Worm (Caenorhabditis elegans) whole organism, young adult: ENCODE results near the gene fbxa-138.

Source experiments
- B0019.2 ChIP-seq: fragments of 200-800 bp; sonication (Bioruptor generic); conservative IDR thresholded peaks from 2 replicates; pipeline ENCODE4 v1.3.6; 2022; ENCODE audit warnings: missing genetic modification reagents, missing genetic modification characterization, missing compliant biosample characterization
- C06A6.2 ChIP-seq: fragments of 200-800 bp; sonication (Bioruptor generic); conservative IDR thresholded peaks from 2 replicates; pipeline ENCODE4 v1.3.6; 2022; ENCODE audit warnings: missing genetic modification characterization, missing compliant biosample characterization
- C17E4.6 ChIP-seq: fragments of 200-800 bp; sonication (Bioruptor generic); IDR thresholded peaks from 2 replicates; pipeline ENCODE4 v1.3.6; 2022; ENCODE audit warnings: missing genetic modification reagents, missing genetic modification characterization, missing compliant biosample characterization
- F55B11.4 ChIP-seq: sonication (generic microtip); optimal IDR thresholded peaks from 2 replicates; lab custom pipeline; 2016; ENCODE audit warnings: missing compliant biosample characterization, missing genetic modification characterization, borderline replicate concordance; ENCODE audit not compliant: insufficient read depth
- F57A8.1 ChIP-seq: fragments of 200-800 bp; sonication (Bioruptor generic); optimal IDR thresholded peaks from 2 replicates; lab custom pipeline; 2018; ENCODE audit warnings: mild to moderate bottlenecking, missing genetic modification characterization, moderate library complexity, missing compliant biosample characterization
- F57C9.4 ChIP-seq: sonication (generic microtip); optimal IDR thresholded peaks from 2 replicates; lab custom pipeline; 2017; ENCODE audit warnings: mild to moderate bottlenecking, missing genetic modification characterization, missing compliant biosample characterization
- K12H6.12 ChIP-seq: fragments of 200-800 bp; sonication (Bioruptor generic); optimal IDR thresholded peaks from 2 replicates; lab custom pipeline; 2018; ENCODE audit warnings: mild to moderate bottlenecking, missing genetic modification characterization, missing compliant biosample characterization
- atf-7 ChIP-seq: sonication (generic microtip); optimal IDR thresholded peaks from 2 replicates; lab custom pipeline; 2017; ENCODE audit warnings: mild to moderate bottlenecking, missing genetic modification characterization, missing compliant biosample characterization
- attf-3 ChIP-seq: fragments of 200-800 bp; sonication (Bioruptor generic); conservative IDR thresholded peaks from 2 replicates; pipeline ENCODE4 v1.3.6; 2022; ENCODE audit warnings: missing genetic modification reagents, missing genetic modification characterization, missing compliant biosample characterization
- attf-5 ChIP-seq: fragments of 200-800 bp; sonication (Bioruptor generic); optimal IDR thresholded peaks from 2 replicates; lab custom pipeline; 2018; ENCODE audit warnings: mild to moderate bottlenecking, missing genetic modification characterization, missing compliant biosample characterization
- bed-1 ChIP-seq: fragments of 200-800 bp; sonication (Bioruptor generic); IDR thresholded peaks from 2 replicates; pipeline ENCODE4 v1.3.6; 2022; ENCODE audit warnings: missing genetic modification reagents, missing genetic modification characterization, missing compliant biosample characterization
- bed-2 ChIP-seq: fragments of 200-800 bp; sonication (Bioruptor generic); IDR thresholded peaks from 2 replicates; pipeline ENCODE4 v1.3.6; 2022; ENCODE audit warnings: missing genetic modification reagents, missing genetic modification characterization, missing compliant biosample characterization
- ccch-3 ChIP-seq: fragments of 200-800 bp; sonication (Bioruptor generic); optimal IDR thresholded peaks from 2 replicates; lab custom pipeline; 2018; ENCODE audit warnings: mild to moderate bottlenecking, missing genetic modification characterization, missing compliant biosample characterization
- cebp-1 ChIP-seq, 2 experiments: fragments of 200-800 bp in 1 of 2; sonication (Bioruptor generic) in 1 of 2; sonication (generic microtip) in 1 of 2; IDR thresholded peaks in 1 of 2; optimal IDR thresholded peaks in 1 of 2; 2 replicates each; pipeline versions ENCODE4 v1.3.6 to Lab custom; 2017 to 2022; ENCODE audit warnings: missing compliant biosample characterization in 2 of 2, missing genetic modification characterization in 2 of 2, mild to moderate bottlenecking in 1 of 2, missing genetic modification reagents in 1 of 2, moderate library complexity in 1 of 2
- cebp-2 ChIP-seq: fragments of 200-800 bp; sonication (Bioruptor generic); IDR thresholded peaks from 2 replicates; pipeline ENCODE4 v1.3.6; 2022; ENCODE audit warnings: missing genetic modification characterization, missing compliant biosample characterization
- ceh-100 ChIP-seq: fragments of 200-800 bp; sonication (Bioruptor generic); IDR thresholded peaks from 2 replicates; pipeline ENCODE4 v1.3.6; 2022; ENCODE audit warnings: missing genetic modification reagents, missing genetic modification characterization, missing compliant biosample characterization
- ceh-27 ChIP-seq: fragments of 200-800 bp; sonication (Bioruptor generic); optimal IDR thresholded peaks from 2 replicates; lab custom pipeline; 2018; ENCODE audit warnings: mild to moderate bottlenecking, missing genetic modification characterization, moderate library complexity, missing compliant biosample characterization
- ceh-91 ChIP-seq: fragments of 200-800 bp; sonication (Bioruptor generic); IDR thresholded peaks from 2 replicates; pipeline ENCODE4 v1.3.6; 2022; ENCODE audit warnings: missing genetic modification reagents, missing genetic modification characterization, missing compliant biosample characterization
- dox-1 ChIP-seq: fragments of 200-800 bp; sonication (Bioruptor generic); IDR thresholded peaks from 2 replicates; pipeline ENCODE4 v1.3.6; 2022; ENCODE audit warnings: missing genetic modification reagents, missing genetic modification characterization, missing compliant biosample characterization
- dpff-1 ChIP-seq: sonication (generic microtip); optimal IDR thresholded peaks from 2 replicates; lab custom pipeline; 2017; ENCODE audit warnings: mild to moderate bottlenecking, missing genetic modification characterization, missing compliant biosample characterization
- fkh-3 ChIP-seq: sonication (generic microtip); optimal IDR thresholded peaks from 2 replicates; lab custom pipeline; 2016; ENCODE audit warnings: mild to moderate bottlenecking, missing genetic modification characterization, missing compliant biosample characterization
- gei-17 ChIP-seq: fragments of 200-800 bp; sonication (Bioruptor generic); optimal IDR thresholded peaks from 2 replicates; lab custom pipeline; 2018; ENCODE audit warnings: mild to moderate bottlenecking, missing genetic modification characterization, missing compliant biosample characterization
- hlh-12 ChIP-seq: sonication (generic microtip); optimal IDR thresholded peaks from 2 replicates; lab custom pipeline; 2016; ENCODE audit warnings: missing genetic modification characterization, missing compliant biosample characterization
- hlh-26 ChIP-seq: fragments of 200-800 bp; sonication (Bioruptor generic); conservative IDR thresholded peaks from 2 replicates; pipeline ENCODE4 v1.3.6; 2022; ENCODE audit warnings: missing genetic modification reagents, missing genetic modification characterization, missing compliant biosample characterization
- let-526 ChIP-seq: fragments of 200-800 bp; sonication (Bioruptor generic); IDR thresholded peaks from 2 replicates; pipeline ENCODE4 v1.3.6; 2022; ENCODE audit warnings: missing genetic modification reagents, missing genetic modification characterization, missing compliant biosample characterization
- lin-35 ChIP-seq, 3 experiments: fragments of 150-350 bp in 2 of 3; sonication (generic microtip) in 1 of 3; optimal IDR thresholded peaks; 2 replicates each; lab custom pipeline; 2014 to 2018; ENCODE audit warnings: missing biosample characterization in 3 of 3, missing genetic modification characterization in 3 of 3, missing genetic modification reagents in 3 of 3
- lin-54 ChIP-seq: fragments of 200-800 bp; sonication (Bioruptor generic); optimal IDR thresholded peaks from 2 replicates; lab custom pipeline; 2018; ENCODE audit warnings: mild to moderate bottlenecking, missing genetic modification characterization, missing compliant biosample characterization
- lir-1 ChIP-seq: fragments of 200-800 bp; sonication (Bioruptor generic); conservative IDR thresholded peaks from 2 replicates; pipeline ENCODE4 v1.3.6; 2022; ENCODE audit warnings: missing genetic modification reagents, missing genetic modification characterization, missing compliant biosample characterization
- madf-3 ChIP-seq: fragments of 200-800 bp; sonication (Bioruptor generic); IDR thresholded peaks from 2 replicates; pipeline ENCODE4 v1.3.6; 2022; ENCODE audit warnings: missing genetic modification reagents, missing genetic modification characterization, missing compliant biosample characterization
- mel-28 ChIP-seq: sonication (generic microtip); optimal IDR thresholded peaks from 2 replicates; lab custom pipeline; 2016; ENCODE audit warnings: borderline replicate concordance, mild to moderate bottlenecking, missing genetic modification characterization, missing compliant biosample characterization
- nfya-1 ChIP-seq: sonication (generic microtip); optimal IDR thresholded peaks from 2 replicates; lab custom pipeline; 2017; ENCODE audit warnings: antibody characterized with exemption, missing compliant biosample characterization, missing genetic modification characterization, borderline replicate concordance; ENCODE audit not compliant: insufficient read depth
- nfya-2 ChIP-seq: fragments of 200-800 bp; sonication (Bioruptor generic); IDR thresholded peaks from 2 replicates; pipeline ENCODE4 v1.3.6; 2022; ENCODE audit warnings: missing genetic modification reagents, missing genetic modification characterization, missing compliant biosample characterization
- nhr-80 ChIP-seq: sonication (generic microtip); optimal IDR thresholded peaks from 2 replicates; lab custom pipeline; 2016; ENCODE audit warnings: missing genetic modification characterization, missing compliant biosample characterization
- pha-4 ChIP-seq: fragments of 150-350 bp; sonication (generic microtip); optimal IDR thresholded peaks from 2 replicates; lab custom pipeline; 2014; ENCODE audit warnings: missing biosample characterization, missing genetic modification reagents, missing genetic modification characterization
- rcor-1 ChIP-seq: fragments of 200-800 bp; sonication (Bioruptor generic); IDR thresholded peaks from 2 replicates; pipeline ENCODE4 v1.3.6; 2022; ENCODE audit warnings: missing genetic modification reagents, missing genetic modification characterization, missing compliant biosample characterization
- rec-8 ChIP-seq, 2 experiments: sonication (generic microtip); optimal IDR thresholded peaks; 2 replicates each; lab custom pipeline; 2016; ENCODE audit warnings: mild to moderate bottlenecking in 2 of 2, missing genetic modification characterization in 2 of 2, missing genetic modification reagents in 2 of 2, missing genotype in 2 of 2, missing biosample characterization in 1 of 2, missing compliant biosample characterization in 1 of 2, moderate library complexity in 1 of 2
- rpc-1 ChIP-seq, 2 experiments: fragments of 150-350 bp in 1 of 2; sonication (generic microtip) in 1 of 2; optimal IDR thresholded peaks; 2 replicates each; lab custom pipeline; 2014 to 2018; ENCODE audit warnings: missing biosample characterization in 1 of 2, missing genetic modification characterization in 1 of 2, missing genetic modification reagents in 1 of 2, missing genotype in 1 of 2
- sdz-38 ChIP-seq: sonication (generic microtip); optimal IDR thresholded peaks from 2 replicates; lab custom pipeline; 2016; ENCODE audit warnings: missing genotype, missing genetic modification characterization, missing compliant biosample characterization
- snpc-1.1 ChIP-seq: sonication (generic microtip); optimal IDR thresholded peaks from 2 replicates; lab custom pipeline; 2017; ENCODE audit warnings: missing genetic modification characterization, mild to moderate bottlenecking, missing compliant biosample characterization, antibody characterized with exemption, moderate library complexity, missing genotype, missing genetic modification reagents; ENCODE audit not compliant: insufficient read depth
- snpc-1.3 ChIP-seq: sonication (generic microtip); optimal IDR thresholded peaks from 2 replicates; lab custom pipeline; 2017; ENCODE audit warnings: missing genetic modification characterization, mild to moderate bottlenecking, missing compliant biosample characterization, antibody characterized with exemption, moderate library complexity, missing genotype, missing genetic modification reagents; ENCODE audit not compliant: insufficient read depth
- somi-1 ChIP-seq: fragments of 200-800 bp; sonication (Bioruptor generic); optimal IDR thresholded peaks from 2 replicates; lab custom pipeline; 2018; ENCODE audit warnings: mild to moderate bottlenecking, missing genetic modification characterization, missing compliant biosample characterization
- tbx-9 ChIP-seq: sonication (generic microtip); optimal IDR thresholded peaks from 2 replicates; lab custom pipeline; 2016; ENCODE audit warnings: borderline replicate concordance, missing genetic modification characterization, inconsistent platforms, missing compliant biosample characterization
- tlf-1 ChIP-seq: fragments of 200-800 bp; sonication (Bioruptor generic); optimal IDR thresholded peaks from 2 replicates; lab custom pipeline; 2018; ENCODE audit warnings: mild to moderate bottlenecking, missing genetic modification characterization, missing compliant biosample characterization
- unc-62 ChIP-seq: fragments of 150-350 bp; optimal IDR thresholded peaks from 2 replicates; lab custom pipeline; 2014; ENCODE audit warnings: missing biosample characterization, missing genetic modification reagents, missing genetic modification characterization
- xnd-1 ChIP-seq: sonication (generic microtip); optimal IDR thresholded peaks from 2 replicates; lab custom pipeline; 2016; ENCODE audit warnings: missing genotype, missing genetic modification reagents, missing genetic modification characterization, missing compliant biosample characterization
- ztf-3 ChIP-seq: fragments of 200-800 bp; sonication (Bioruptor generic); optimal IDR thresholded peaks from 2 replicates; lab custom pipeline; 2018; ENCODE audit warnings: mild to moderate bottlenecking, missing genetic modification characterization, missing compliant biosample characterization

The fbxa-138 gene

ce11 chrIII:1418709-1419108, 34.7 kb upstream of the fbxa-138 start (continued):
- TF ChIP-seq C06A6.2 (peak; percentile 79), tbx-9 (no peak), ceh-100 (GFP tag; lab: Robert Waterston, UW) (peak; percentile 12; the same call in 1 of the 2 replicates), pha-4 (tag; lab: Kevin White, UChicago) (no peak), rec-8 (tag; optimal IDR thresholded peaks at IDR 0.05; lab: Kevin White, UChicago) (no peak), hlh-12 (tag; lab: Kevin White, UChicago) (no peak), K12H6.12 (tag; lab: Kevin White, UChicago) (peak; percentile 78), somi-1 (GFP tag; lab: Kevin White, UChicago) (no peak), F57C9.4 (tag; lab: Kevin White, UChicago) (no peak), lin-35 (GFP tag; optimal IDR thresholded peaks at IDR 0.05; lab: Kevin White, UChicago) (peak in 1 of 3 experiments; percentile 74), madf-3 (GFP tag; lab: Robert Waterston, UW) (peak; percentile 97), attf-5 (peak; percentile 47), F55B11.4 (tag; lab: Kevin White, UChicago) (no peak), rcor-1 (peak; percentile 78), dox-1 (GFP tag; lab: Robert Waterston, UW) (peak; percentile 93), rpc-1 (optimal IDR thresholded peaks at IDR 0.05; lab: Kevin White, UChicago) (peak; percentile 14), rpc-1 (tag; optimal IDR thresholded peaks at IDR 0.05; lab: Kevin White, UChicago) (no peak), lir-1 (0 out of 2 replicates have a peak, but pooled peaks have one; percentile 36), nfya-2 (GFP tag; lab: Robert Waterston, UW) (no peak), gei-17 (GFP tag; lab: Kevin White, UChicago) (peak; percentile 21), bed-1 (GFP tag; lab: Robert Waterston, UW) (no peak), ceh-91 (GFP tag; lab: Robert Waterston, UW) (peak; percentile 74), dpff-1 (tag; lab: Kevin White, UChicago) (no peak), cebp-1 (GFP tag; IDR thresholded peaks at IDR 0.05; lab: Robert Waterston, UW) (no peak), cebp-1 (tag; optimal IDR thresholded peaks at IDR 0.05; lab: Kevin White, UChicago) (peak; percentile 75), ceh-27 (GFP tag; lab: Kevin White, UChicago) (peak; percentile 77), sdz-38 (no peak), xnd-1 (tag; lab: Kevin White, UChicago) (no peak), attf-3 (GFP tag; lab: Robert Waterston, UW) (peak; percentile 43; the same call in 1 of the 2 replicates), ccch-3 (GFP tag; lab: Kevin White, UChicago) (no peak), cebp-2 (no peak), B0019.2 (GFP tag; lab: Robert Waterston, UW) (peak; percentile 52; the same call in 1 of the 2 replicates), unc-62 (no peak), bed-2 (GFP tag; lab: Robert Waterston, UW) (no peak), mel-28 (tag; lab: Kevin White, UChicago) (no peak), C17E4.6 (GFP tag; lab: Robert Waterston, UW) (peak; percentile 65; the same call in 1 of the 2 replicates), hlh-26 (GFP tag; lab: Robert Waterston, UW) (no peak), F57A8.1 (no peak), atf-7 (tag; lab: Kevin White, UChicago) (peak; percentile 56), nfya-1 (tag; lab: Kevin White, UChicago) (no peak), snpc-1.3 (tag; lab: Kevin White, UChicago) (peak; percentile 62), tlf-1 (GFP tag; lab: Kevin White, UChicago) (peak; percentile 83), snpc-1.1 (tag; lab: Kevin White, UChicago) (peak; percentile 33), nhr-80 (tag; lab: Kevin White, UChicago) (peak; percentile 62), let-526 (GFP tag; lab: Robert Waterston, UW) (no peak), fkh-3 (no peak), lin-54 (GFP tag; lab: Kevin White, UChicago) (peak; percentile 85), ztf-3 (GFP tag; lab: Kevin White, UChicago) (no peak)
